Fruit fly (Drosophila melanogaster) whole organism, embryonic: Measurements from ENCODE around the gene CG1246.

Source experiments
- ATbp ChIP-seq: fragments of 200-800 bp; sonication (Bioruptor generic); optimal IDR thresholded peaks from 2 replicates; lab custom pipeline; 2017; ENCODE audit warnings: missing biosample characterization, mild to moderate bottlenecking, missing genetic modification characterization, missing genetic modification reagents
- Antp ChIP-seq: fragments of 200-800 bp; sonication (Bioruptor generic); optimal IDR thresholded peaks from 3 replicates; lab custom pipeline; 2016; ENCODE audit warnings: missing biosample characterization, missing genetic modification characterization
- Atf3 ChIP-seq: fragments of 200-800 bp; sonication (Bioruptor generic); optimal IDR thresholded peaks from 3 replicates; lab custom pipeline; 2016; ENCODE audit warnings: missing biosample characterization, missing genetic modification characterization
- B-H1 ChIP-seq: fragments of 200-800 bp; sonication (Bioruptor generic); IDR thresholded peaks from 3 replicates; pipeline ENCODE4 v1.3.6; 2022; ENCODE audit warnings: missing biosample characterization, missing genetic modification characterization
- BEAF-32 ChIP-seq: fragments of 200-800 bp; sonication (Bioruptor generic); optimal IDR thresholded peaks from 3 replicates; lab custom pipeline; 2017; ENCODE audit warnings: missing biosample characterization, missing genetic modification characterization, mild to moderate bottlenecking, moderate library complexity, missing genetic modification reagents
- Bgb ChIP-seq: fragments of 200-800 bp; sonication (Bioruptor generic); IDR thresholded peaks from 2 replicates; pipeline ENCODE4 v1.3.6; 2022; ENCODE audit warnings: missing biosample characterization, missing genetic modification characterization; ENCODE audit not compliant: partially characterized antibody
- CG10543 ChIP-seq: fragments of 200-800 bp; sonication (Bioruptor generic); optimal IDR thresholded peaks from 3 replicates; lab custom pipeline; 2017; ENCODE audit warnings: missing biosample characterization, mild to moderate bottlenecking, missing genetic modification characterization, moderate library complexity
- CG10654 ChIP-seq: fragments of 200-800 bp; sonication (Bioruptor generic); optimal IDR thresholded peaks from 2 replicates; lab custom pipeline; 2016; ENCODE audit warnings: missing biosample characterization, missing genetic modification characterization
- CG11247 ChIP-seq: fragments of 200-800 bp; sonication (Bioruptor generic); IDR thresholded peaks from 2 replicates; pipeline ENCODE4 v1.3.6; 2022; ENCODE audit warnings: missing biosample characterization, missing genetic modification characterization
- CG12299 ChIP-seq: fragments of 200-800 bp; sonication (Bioruptor generic); optimal IDR thresholded peaks from 2 replicates; lab custom pipeline; 2018; ENCODE audit warnings: missing biosample characterization, mild to moderate bottlenecking, missing genetic modification characterization
- CG12659 ChIP-seq: fragments of 200-800 bp; sonication (Bioruptor generic); optimal IDR thresholded peaks from 3 replicates; lab custom pipeline; 2017; ENCODE audit warnings: mild to moderate bottlenecking, missing biosample characterization, missing genetic modification reagents, missing genetic modification characterization
- CG14860 ChIP-seq: fragments of 200-800 bp; sonication (Bioruptor generic); IDR thresholded peaks from 3 replicates; pipeline ENCODE4 v1.3.6; 2022; ENCODE audit warnings: missing biosample characterization, missing genetic modification characterization; ENCODE audit not compliant: partially characterized antibody
- CG17361 ChIP-seq: fragments of 200-800 bp; sonication (Bioruptor generic); IDR thresholded peaks from 3 replicates; pipeline ENCODE4 v1.3.6; 2022; ENCODE audit warnings: missing biosample characterization, missing genetic modification characterization
- CG18599 ChIP-seq: fragments of 200-800 bp; sonication (Bioruptor generic); optimal IDR thresholded peaks from 3 replicates; lab custom pipeline; 2017; ENCODE audit warnings: missing biosample characterization, missing genetic modification characterization, mild to moderate bottlenecking, moderate library complexity, missing genetic modification reagents
- CG2875 ChIP-seq: fragments of 200-800 bp; sonication (Bioruptor generic); optimal IDR thresholded peaks from 2 replicates; lab custom pipeline; 2017; ENCODE audit warnings: missing biosample characterization, mild to moderate bottlenecking, missing genetic modification characterization, missing genetic modification reagents
- CG31441 ChIP-seq: fragments of 200-800 bp; sonication (Bioruptor generic); IDR thresholded peaks from 2 replicates; pipeline ENCODE4 v1.3.6; 2022; ENCODE audit warnings: missing biosample characterization, missing genetic modification characterization
- CG6765 ChIP-seq: fragments of 200-800 bp; sonication (Bioruptor generic); optimal IDR thresholded peaks from 3 replicates; lab custom pipeline; 2017; ENCODE audit warnings: missing biosample characterization, mild to moderate bottlenecking, missing genetic modification characterization
- CG8765 ChIP-seq: fragments of 200-800 bp; sonication (Bioruptor generic); IDR thresholded peaks from 2 replicates; pipeline ENCODE4 v1.3.6; 2022; ENCODE audit warnings: missing biosample characterization, missing genetic modification characterization
- CG8924 ChIP-seq: fragments of 200-800 bp; optimal IDR thresholded peaks from 3 replicates; lab custom pipeline; 2019; ENCODE audit warnings: missing biosample characterization, mild to moderate bottlenecking, missing genetic modification characterization, moderate library complexity
- CG9215 ChIP-seq: fragments of 200-800 bp; sonication (Bioruptor generic); IDR thresholded peaks from 2 replicates; pipeline ENCODE4 v1.3.6; 2022; ENCODE audit warnings: missing biosample characterization, missing genetic modification characterization
- Fer3 ChIP-seq: fragments of 200-800 bp; sonication (Bioruptor generic); optimal IDR thresholded peaks from 2 replicates; lab custom pipeline; 2018; ENCODE audit warnings: missing biosample characterization, mild to moderate bottlenecking, missing genetic modification characterization, moderate library complexity
- Gug ChIP-seq: fragments of 200-800 bp; sonication (Bioruptor generic); IDR thresholded peaks from 4 replicates; pipeline ENCODE4 v1.3.6; 2022; ENCODE audit warnings: missing biosample characterization, missing genetic modification characterization
- HHEX ChIP-seq: fragments of 200-800 bp; sonication (Bioruptor generic); optimal IDR thresholded peaks from 3 replicates; lab custom pipeline; 2017; ENCODE audit warnings: missing biosample characterization, mild to moderate bottlenecking, missing genetic modification characterization, missing genetic modification reagents
- HLH3B ChIP-seq: fragments of 200-800 bp; sonication (Bioruptor generic); IDR thresholded peaks from 2 replicates; pipeline ENCODE4 v1.3.6; 2022; ENCODE audit warnings: missing biosample characterization, missing genetic modification characterization
- HLH54F ChIP-seq: fragments of 200-800 bp; sonication (Bioruptor generic); optimal IDR thresholded peaks from 3 replicates; lab custom pipeline; 2016; ENCODE audit warnings: missing biosample characterization, missing genetic modification characterization
- Med ChIP-seq: fragments of 200-800 bp; sonication (Bioruptor generic); peaks from one replicate; lab custom pipeline; 2016; ENCODE audit warnings: missing biosample characterization, missing genetic modification characterization, mild to moderate bottlenecking, inconsistent platforms, moderate library complexity
- NC2α ChIP-seq: fragments of 200-800 bp; sonication (Bioruptor generic); optimal IDR thresholded peaks from 2 replicates; lab custom pipeline; 2016; ENCODE audit warnings: missing biosample characterization, missing genetic modification characterization
- Ssrp ChIP-seq: fragments of 200-800 bp; sonication (Bioruptor generic); optimal IDR thresholded peaks from 2 replicates; lab custom pipeline; 2018; ENCODE audit warnings: missing biosample characterization, mild to moderate bottlenecking, missing genetic modification characterization, moderate library complexity
- az2 ChIP-seq: fragments of 200-800 bp; sonication (Bioruptor generic); optimal IDR thresholded peaks from 3 replicates; lab custom pipeline; 2016; ENCODE audit warnings: missing biosample characterization, missing genetic modification characterization
- bigmax ChIP-seq: fragments of 200-800 bp; sonication (Bioruptor generic); optimal IDR thresholded peaks from 2 replicates; lab custom pipeline; 2018; ENCODE audit warnings: missing biosample characterization, mild to moderate bottlenecking, missing genetic modification characterization
- cas ChIP-seq: fragments of 200-800 bp; sonication (Bioruptor generic); IDR thresholded peaks from 2 replicates; pipeline ENCODE4 v1.3.6; 2022; ENCODE audit warnings: missing biosample characterization, missing genetic modification characterization
- caup ChIP-seq: fragments of 200-800 bp; sonication (Bioruptor generic); optimal IDR thresholded peaks from 3 replicates; lab custom pipeline; 2017; ENCODE audit warnings: missing biosample characterization, mild to moderate bottlenecking, missing genetic modification characterization, moderate library complexity; ENCODE audit not compliant: severe bottlenecking
- fd3F ChIP-seq: fragments of 200-800 bp; sonication (Bioruptor generic); optimal IDR thresholded peaks from 2 replicates; lab custom pipeline; 2018; ENCODE audit warnings: missing biosample characterization, mild to moderate bottlenecking, missing genetic modification characterization, moderate library complexity
- gcm2 ChIP-seq: fragments of 200-800 bp; sonication (Bioruptor generic); optimal IDR thresholded peaks from 2 replicates; lab custom pipeline; 2016; ENCODE audit warnings: missing biosample characterization, missing genetic modification characterization
- nerfin-2 ChIP-seq: fragments of 200-800 bp; sonication (Bioruptor generic); IDR thresholded peaks from 2 replicates; pipeline ENCODE4 v1.3.6; 2022; ENCODE audit warnings: missing biosample characterization, missing genetic modification characterization; ENCODE audit not compliant: partially characterized antibody
- nom ChIP-seq: fragments of 200-800 bp; sonication (Bioruptor generic); optimal IDR thresholded peaks from 2 replicates; lab custom pipeline; 2017; ENCODE audit warnings: missing biosample characterization, missing genetic modification characterization, mild to moderate bottlenecking, moderate library complexity, missing genetic modification reagents
- pho ChIP-seq: fragments of 200-800 bp; sonication (Bioruptor generic); optimal IDR thresholded peaks from 2 replicates; lab custom pipeline; 2016; ENCODE audit warnings: missing biosample characterization, missing genetic modification characterization
- phol ChIP-seq: fragments of 200-800 bp; sonication (Bioruptor generic); optimal IDR thresholded peaks from 3 replicates; lab custom pipeline; 2018; ENCODE audit warnings: missing biosample characterization, mild to moderate bottlenecking, missing genetic modification characterization, moderate library complexity
- pum ChIP-seq: fragments of 200-800 bp; sonication (Bioruptor generic); optimal IDR thresholded peaks from 2 replicates; lab custom pipeline; 2016; ENCODE audit warnings: missing biosample characterization, missing genetic modification characterization
- repo ChIP-seq: fragments of 200-800 bp; sonication (Bioruptor generic); optimal IDR thresholded peaks from 2 replicates; lab custom pipeline; 2016; ENCODE audit warnings: missing biosample characterization, missing genetic modification characterization
- scrt ChIP-seq: fragments of 200-800 bp; sonication (Bioruptor generic); optimal IDR thresholded peaks from 2 replicates; lab custom pipeline; 2018; ENCODE audit warnings: missing biosample characterization, mild to moderate bottlenecking, missing genetic modification characterization, moderate library complexity
- sd ChIP-seq: fragments of 200-800 bp; sonication (Bioruptor generic); optimal IDR thresholded peaks from 3 replicates; lab custom pipeline; 2018; ENCODE audit warnings: missing biosample characterization, mild to moderate bottlenecking, missing genetic modification characterization, moderate library complexity
- unpg ChIP-seq: fragments of 200-800 bp; sonication (Bioruptor generic); optimal IDR thresholded peaks from 3 replicates; lab custom pipeline; 2018; ENCODE audit warnings: missing biosample characterization, mild to moderate bottlenecking, missing genetic modification characterization, moderate library complexity
- wor ChIP-seq: fragments of 200-800 bp; sonication (Bioruptor generic); IDR thresholded peaks from 2 replicates; pipeline ENCODE4 v1.3.6; 2022; ENCODE audit warnings: missing biosample characterization, missing genetic modification characterization
- zen2 ChIP-seq: fragments of 200-800 bp; sonication (Bioruptor generic); IDR thresholded peaks from 3 replicates; pipeline ENCODE4 v1.3.6; 2022; ENCODE audit warnings: missing biosample characterization, missing genetic modification characterization; ENCODE audit not compliant: partially characterized antibody

CG1246 gene

DNA sequence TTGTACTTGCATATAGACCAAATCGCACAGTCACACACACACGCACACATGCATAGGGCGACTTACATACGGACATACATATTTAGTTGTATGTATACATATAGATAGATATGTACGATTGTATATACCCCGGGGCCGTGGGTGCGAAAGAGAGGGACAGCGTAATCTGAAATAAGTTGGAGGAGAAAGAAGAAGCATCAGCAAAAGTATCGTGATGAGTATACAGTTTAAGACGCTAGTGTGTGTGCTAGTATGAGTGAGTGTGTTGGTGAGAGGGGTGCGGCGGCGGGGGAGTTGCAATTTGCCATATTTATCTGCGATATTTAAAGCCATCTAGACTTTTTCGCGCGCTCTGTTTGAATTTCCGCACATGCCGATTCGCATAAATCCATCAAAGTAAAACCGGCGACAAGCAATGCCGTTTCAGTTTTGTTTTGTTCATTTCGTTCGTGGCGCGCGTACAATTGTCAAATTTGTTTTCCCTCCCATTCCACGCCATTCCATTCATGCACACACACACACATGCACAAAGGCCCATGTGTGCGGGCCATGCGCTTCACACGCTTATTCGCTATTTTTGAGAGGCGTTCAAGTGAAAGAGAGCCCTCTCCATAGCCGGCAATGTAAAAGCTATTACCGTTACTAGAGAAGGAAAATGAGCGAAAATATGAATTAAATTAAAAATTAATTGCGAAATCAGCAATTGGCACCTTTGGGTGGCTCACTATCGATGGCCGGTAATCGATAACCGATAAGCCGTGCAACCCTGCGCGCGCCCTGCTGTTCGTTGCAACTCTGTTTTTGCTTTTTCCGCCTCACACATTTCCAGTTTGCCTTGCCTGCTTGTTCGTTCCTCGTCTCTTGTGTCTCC is 12.7 kb upstream of the CG1246 start (continued):
- peak; percentile 79 for TF ChIP-seq Antp (GFP tag; lab: Kevin White, UChicago)
- peak; percentile 39 for TF ChIP-seq CG9215 (GFP tag; lab: Robert Waterston, UW)
- peak; percentile 47 for TF ChIP-seq CG8924 (tag; lab: Kevin White, UChicago)
- TF ChIP-seq CG12299 (tag; lab: Kevin White, UChicago): peak; percentile 67
- peak; percentile 80 for TF ChIP-seq CG2875 (GFP tag; lab: Kevin White, UChicago)
- TF ChIP-seq CG14860 (GFP tag; lab: Robert Waterston, UW): peak; percentile 83
- TF ChIP-seq HLH54F (GFP tag; lab: Kevin White, UChicago): peak; percentile 67
- TF ChIP-seq scrt (GFP tag; lab: Kevin White, UChicago): peak; percentile 81
- peak; percentile 62 for TF ChIP-seq bigmax (GFP tag; lab: Kevin White, UChicago)
- peak; percentile 47 for TF ChIP-seq pum (GFP tag; lab: Kevin White, UChicago)
- TF ChIP-seq CG10654: peak; percentile 68
- peak; percentile 36; the same call in 1 of the 2 replicates for TF ChIP-seq CG8765
- peak; percentile 82 for TF ChIP-seq CG11247 (GFP tag; lab: Robert Waterston, UW)
- TF ChIP-seq caup (GFP tag; lab: Kevin White, UChicago): peak; percentile 95
- TF ChIP-seq CG17361: peak; percentile 67
- peak; percentile 39 for TF ChIP-seq sd
- peak; percentile 73 for TF ChIP-seq NC2α (GFP tag; lab: Kevin White, UChicago)
- TF ChIP-seq nerfin-2 (GFP tag; lab: Robert Waterston, UW): peak; percentile 70
- peak; percentile 76 for TF ChIP-seq repo (GFP tag; lab: Kevin White, UChicago)
- peak; percentile 80 for TF ChIP-seq unpg (GFP tag; lab: Kevin White, UChicago)
- peak; percentile 72 for TF ChIP-seq CG31441 (GFP tag; lab: Robert Waterston, UW)
- TF ChIP-seq HHEX (GFP tag; lab: Kevin White, UChicago): peak; percentile 91
- TF ChIP-seq az2 (GFP tag; lab: Kevin White, UChicago): peak; percentile 68
- TF ChIP-seq cas (GFP tag; lab: Robert Waterston, UW): peak; percentile 74; the same call in 1 of the 2 replicates
- peak; percentile 15 for TF ChIP-seq Ssrp (tag; lab: Kevin White, UChicago)
- TF ChIP-seq CG10543 (GFP tag; lab: Kevin White, UChicago): peak; percentile 96
- peak; percentile 96 for TF ChIP-seq CG6765
- TF ChIP-seq Atf3: peak; percentile 59
- TF ChIP-seq fd3F (GFP tag; lab: Kevin White, UChicago): peak; percentile 73
- 0 out of 2 replicates have a peak, but pooled peaks have one; percentile 18 for TF ChIP-seq wor (GFP tag; lab: Robert Waterston, UW)

dm6 chr3L:2636023-2636968 is 11.6 kb upstream of the CG1246 start:
- TF ChIP-seq phol (tag; lab: Kevin White, UChicago) (peak; percentile 73), Gug (GFP tag; lab: Robert Waterston, UW) (0 out of 4 replicates have a peak, but pooled peaks have one; percentile 6), CG17361 (no peak), CG12659 (GFP tag; lab: Kevin White, UChicago) (peak; percentile 15), B-H1 (peak; percentile 13; the same call in 1 of the 3 replicates), gcm2 (GFP tag; lab: Kevin White, UChicago) (no peak), pho (GFP tag; lab: Kevin White, UChicago) (no peak), CG18599 (GFP tag; lab: Kevin White, UChicago) (peak; percentile 35), Fer3 (tag; lab: Kevin White, UChicago) (no peak), HLH3B (GFP tag; lab: Robert Waterston, UW) (no peak), zen2 (GFP tag; lab: Robert Waterston, UW) (0 out of 3 replicates have a peak, but pooled peaks have one; percentile 22), nom (GFP tag; lab: Kevin White, UChicago) (peak; percentile 6), ATbp (GFP tag; lab: Kevin White, UChicago) (no peak), Bgb (GFP tag; lab: Robert Waterston, UW) (0 out of 2 replicates have a peak, but pooled peaks have one; percentile 21), BEAF-32 (GFP tag; lab: Kevin White, UChicago) (no peak), Med (GFP tag; lab: Kevin White, UChicago) (peak; percentile 31)
